Worm (Caenorhabditis elegans): ENCODE data around the gene Y51H7C.8.

DNA sequence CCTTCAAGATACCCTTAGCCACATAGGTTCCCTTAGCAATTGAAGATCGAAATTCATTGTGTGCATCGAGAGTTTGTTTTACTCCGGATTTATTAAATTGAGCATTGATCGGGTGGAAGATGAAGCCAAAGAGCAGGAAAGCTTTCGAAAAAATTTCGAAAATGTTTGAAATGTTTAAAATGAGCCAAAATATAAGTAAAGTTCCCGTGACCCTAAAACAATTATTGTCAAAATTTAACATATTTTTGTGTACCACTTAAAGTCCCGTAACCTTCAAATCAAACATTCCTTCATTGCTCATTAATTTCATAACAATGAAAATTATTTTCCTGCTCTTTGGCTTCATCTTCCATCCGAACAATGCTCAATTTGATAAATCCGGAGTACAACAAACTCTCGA, 43.3 kb downstream of the Y51H7C.8 start, which contains the start of gene scl-17:
- TF ChIP-seq flt-1 (GFP tag; IDR thresholded peaks at IDR 0.05), result no peak
- TF ChIP-seq med-1 (GFP tag; optimal IDR thresholded peaks at IDR 0.05; ENCODE audit: insufficient read depth), result no peak
- no peak for TF ChIP-seq cog-1 (tag; optimal IDR thresholded peaks at IDR 0.05)
- no peak for TF ChIP-seq ztf-23 (GFP tag; IDR thresholded peaks at IDR 0.05)
- TF ChIP-seq tab-1 (GFP tag; IDR thresholded peaks at IDR 0.05), result no peak
- no peak for TF ChIP-seq ref-1 (GFP tag; conservative IDR thresholded peaks at IDR 0.05)
- no peak for TF ChIP-seq T22C8.4 (GFP tag; IDR thresholded peaks at IDR 0.05)
